Worm (Caenorhabditis elegans): ENCODE results near the gene F38H4.4.
A peak's percentile ranks its signal among the peaks of the same experiment; 100 is the strongest.

F38H4.4 gene

DNA sequence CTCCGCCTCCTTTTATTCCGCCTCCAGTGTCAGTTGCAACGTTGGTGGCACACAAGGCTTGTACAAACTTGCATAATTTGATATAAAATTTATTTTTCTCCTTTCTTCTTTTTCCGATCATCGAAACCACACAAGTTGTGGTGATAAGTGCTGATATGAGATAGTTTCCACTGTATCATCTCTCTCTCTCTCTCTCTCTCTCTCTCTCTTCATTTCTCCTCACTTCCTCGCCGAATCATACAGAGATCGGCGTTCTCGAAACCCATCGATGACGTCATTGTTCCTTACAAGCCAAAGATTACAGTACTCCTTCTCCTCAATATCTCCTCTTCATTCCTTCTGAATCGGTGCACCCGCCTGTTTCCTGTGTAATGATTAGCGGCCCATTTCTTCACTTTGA is 51.3 kb downstream of the F38H4.4 start, which contains the start of gene nhr-43 (continued):
- TF ChIP-seq dmd-4 (tag; optimal IDR thresholded peaks at IDR 0.05), result no peak
- no peak for TF ChIP-seq R02D3.7 (tag; optimal IDR thresholded peaks at IDR 0.05)
- no peak for TF ChIP-seq lin-39 (tag; optimal IDR thresholded peaks at IDR 0.05)
- no peak for TF ChIP-seq ceh-16 (tag; optimal IDR thresholded peaks at IDR 0.05)
- no peak for TF ChIP-seq mbf-1 (tag; optimal IDR thresholded peaks at IDR 0.05)
- no peak for TF ChIP-seq mdl-1 (tag; optimal IDR thresholded peaks at IDR 0.05)
- TF ChIP-seq sma-3 (GFP tag; optimal IDR thresholded peaks at IDR 0.05), result peak; percentile 71
- peak; percentile 38 for TF ChIP-seq nhr-25 (tag; optimal IDR thresholded peaks at IDR 0.05)

All from whole organism, L2 larva.